Worm (Caenorhabditis elegans) whole organism, mixed stage, embryonic: ENCODE results near the gene T10G3.3.

Source experiments
- nhr-12 ChIP-seq: fragments of 150-350 bp; optimal IDR thresholded peaks from 2 replicates; lab custom pipeline; 2014; ENCODE audit warnings: missing biosample characterization, missing genetic modification characterization
- nhr-28 ChIP-seq: fragments of 150-350 bp; optimal IDR thresholded peaks from 2 replicates; lab custom pipeline; 2014; ENCODE audit warnings: missing biosample characterization, missing genetic modification characterization
- unc-62 ChIP-seq: fragments of 150-350 bp; optimal IDR thresholded peaks from 2 replicates; lab custom pipeline; 2014; ENCODE audit warnings: missing biosample characterization, missing genetic modification reagents, missing genetic modification characterization

ce11 chrV:13445229-13445949 lies 44.6 kb downstream of the T10G3.3 start, which contains the start of gene Y2H9A.4:
- no peak for TF ChIP-seq nhr-28 (tag; lab: Kevin White, UChicago)
- no peak for TF ChIP-seq nhr-12 (tag; lab: Kevin White, UChicago)
- no peak for TF ChIP-seq unc-62 (GFP tag; lab: Kevin White, UChicago)
